Fruit fly (Drosophila melanogaster): ENCODE measurements around the gene Sulf1.

Sulf1 gene

DNA sequence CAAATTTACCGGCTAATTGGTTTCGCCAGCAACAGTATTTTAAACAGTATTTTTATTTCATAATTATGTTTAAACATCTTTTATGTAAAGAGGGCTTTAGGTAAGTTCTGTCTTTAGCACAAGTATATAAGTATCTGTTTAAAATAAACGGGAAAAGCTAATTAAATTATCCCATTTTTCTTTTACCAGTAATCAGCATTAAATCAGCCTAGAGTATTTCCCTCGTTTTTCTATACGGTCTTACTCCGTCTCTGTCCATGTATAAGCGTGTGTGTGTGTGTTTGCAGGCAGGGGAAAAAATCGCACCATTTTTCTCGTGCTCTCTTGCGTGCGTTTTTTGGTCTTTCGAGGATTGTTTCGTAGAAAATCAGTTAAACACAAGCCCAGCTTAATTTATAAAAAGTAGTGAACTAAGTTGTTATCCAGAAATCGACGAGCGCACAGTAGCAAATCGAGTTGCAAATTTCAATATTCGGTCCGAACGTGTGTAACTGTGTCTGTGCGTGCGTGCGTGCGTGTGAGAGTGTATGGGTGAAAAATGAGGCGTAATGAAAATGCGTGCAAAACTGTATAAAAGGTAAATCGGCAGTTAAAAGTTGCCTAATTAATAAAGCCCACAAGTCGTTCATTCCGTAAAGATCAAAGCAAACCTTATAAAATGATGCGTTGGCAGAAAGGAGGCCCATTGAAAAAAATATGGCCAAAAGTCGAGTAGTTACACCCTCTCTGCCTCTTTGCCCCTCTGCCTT, 66.4 kb downstream of the Sulf1 start:
- no peak for TF ChIP-seq EcR (GFP tag; optimal IDR thresholded peaks at IDR 0.05)
- no peak for TF ChIP-seq usp (GFP tag; optimal IDR thresholded peaks at IDR 0.05)
- TF ChIP-seq Dll (optimal IDR thresholded peaks at IDR 0.05) = no peak
- TF ChIP-seq pan (optimal IDR thresholded peaks at IDR 0.05) = no peak

DNA sequence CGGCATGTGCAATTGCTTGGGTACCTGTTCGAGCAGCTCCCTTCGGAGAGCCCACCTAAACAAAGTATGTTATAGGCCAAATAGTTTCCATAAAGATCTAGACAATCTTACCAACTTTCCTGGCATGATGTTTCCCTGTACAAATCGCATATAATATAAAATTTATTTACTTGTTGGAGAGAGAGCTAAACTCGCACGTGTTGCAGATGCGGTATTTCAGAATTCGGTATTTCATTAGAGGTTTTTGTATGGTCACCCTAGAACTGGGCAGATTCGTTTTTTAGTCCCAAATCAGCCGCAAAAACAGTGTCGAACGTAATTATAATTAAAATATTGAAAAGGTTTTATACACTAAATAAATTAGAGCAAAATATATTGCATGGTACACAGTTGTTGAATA, 67.2 kb downstream of the Sulf1 start, which contains the start of the genes Mat89Ba and gish:
Gene Mat89Ba, minus strand, starts transcription at position 231 of the 400 bp plus-strand sequence.
Gene gish, plus strand, starts transcription at position 268 of the 400 bp plus-strand sequence.
- TF ChIP-seq usp (GFP tag; optimal IDR thresholded peaks at IDR 0.05) (no peak), CG8478 (optimal IDR thresholded peaks at IDR 0.05) (no peak), pan (optimal IDR thresholded peaks at IDR 0.05) (no peak), EcR (GFP tag; optimal IDR thresholded peaks at IDR 0.05) (no peak), psq (optimal IDR thresholded peaks at IDR 0.05) (no peak), Dll (optimal IDR thresholded peaks at IDR 0.05) (no peak)

DNA sequence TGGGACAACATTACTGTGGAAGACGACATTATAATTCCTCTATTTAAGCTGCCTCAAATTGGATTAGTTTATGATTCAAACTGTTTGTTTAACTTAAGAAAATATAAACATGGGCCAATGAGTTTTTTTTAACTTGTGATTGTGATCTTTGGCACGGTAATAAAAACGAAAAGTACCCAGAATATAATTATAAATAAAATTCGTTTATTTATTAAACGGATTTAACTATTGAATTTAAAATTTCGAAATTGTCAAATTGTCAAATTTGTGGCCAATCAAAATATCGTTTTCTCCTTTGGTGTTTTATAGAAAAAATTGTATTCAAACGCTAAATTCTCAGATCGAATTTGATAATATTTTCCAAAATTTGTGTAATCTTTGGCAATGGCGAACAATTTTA, 72.7 kb downstream of the Sulf1 start, which contains the start of gene Mst89B:
Gene Mst89B, plus strand, starts transcription at position 301 of the 400 bp plus-strand sequence.
- TF ChIP-seq CG8478 (optimal IDR thresholded peaks at IDR 0.05) (no peak), Dll (optimal IDR thresholded peaks at IDR 0.05) (no peak), usp (GFP tag; optimal IDR thresholded peaks at IDR 0.05) (no peak), EcR (GFP tag; optimal IDR thresholded peaks at IDR 0.05) (no peak), pan (optimal IDR thresholded peaks at IDR 0.05) (no peak), psq (optimal IDR thresholded peaks at IDR 0.05) (no peak)

DNA sequence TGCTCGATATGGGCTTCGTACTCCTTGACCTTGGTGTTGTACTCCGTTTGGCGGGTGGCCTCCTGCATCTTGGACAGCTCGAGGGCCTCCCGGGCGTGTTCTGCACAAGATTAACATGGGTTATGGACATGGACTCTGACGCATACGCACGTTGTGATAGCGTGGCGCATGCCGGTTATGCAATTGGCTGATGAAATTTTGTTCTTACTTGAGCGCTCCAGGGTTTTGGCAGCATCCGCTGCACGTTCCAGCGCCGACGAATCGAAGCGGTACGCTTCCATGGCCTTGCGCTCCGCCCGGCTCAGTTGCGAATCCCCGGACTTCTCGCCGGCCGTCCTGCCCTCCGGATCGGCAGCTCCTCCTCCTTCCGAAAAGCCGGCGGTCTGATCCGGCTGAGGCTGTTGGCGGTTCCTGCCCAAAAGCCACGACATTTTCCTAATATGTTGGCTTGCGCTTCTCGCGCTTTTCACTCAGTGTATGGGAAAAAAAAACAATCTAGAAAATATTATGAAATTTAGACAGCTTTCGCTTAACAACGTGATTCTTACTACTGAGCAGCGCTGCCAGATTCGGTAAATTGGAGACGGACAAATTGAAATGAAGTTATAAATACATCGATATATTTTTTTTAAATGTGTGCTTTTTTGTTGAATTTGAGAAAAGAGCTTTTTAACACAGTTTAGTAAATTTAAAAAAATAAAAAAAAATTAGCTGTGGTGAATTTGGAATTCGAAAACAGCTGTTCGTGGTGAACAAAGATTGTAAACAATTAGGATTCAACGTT, 75.7 kb downstream of the Sulf1 start, which contains the start of the genes bor and asun:
Gene bor, minus strand, starts transcription at position 594 of the 784 bp plus-strand sequence.
Gene asun, plus strand, starts transcription at position 750 of the 784 bp plus-strand sequence.
- no peak for TF ChIP-seq usp (GFP tag; optimal IDR thresholded peaks at IDR 0.05)
- TF ChIP-seq CG8478 (optimal IDR thresholded peaks at IDR 0.05) = no peak
- no peak for TF ChIP-seq EcR (GFP tag; optimal IDR thresholded peaks at IDR 0.05)
- no peak for TF ChIP-seq pan (optimal IDR thresholded peaks at IDR 0.05)
- no peak for TF ChIP-seq psq (optimal IDR thresholded peaks at IDR 0.05)
- TF ChIP-seq Dll (optimal IDR thresholded peaks at IDR 0.05) = no peak

Measured in whole organism.